Worm (Caenorhabditis elegans) whole organism, L3 larva: ENCODE measurements around the gene pmp-5.

Experiments
- R02D3.7 ChIP-seq: fragments of 150-350 bp; optimal IDR thresholded peaks from 2 replicates; lab custom pipeline; 2014; ENCODE audit warnings: missing biosample characterization, missing genetic modification characterization
- ZK546.5 ChIP-seq: sonication (generic microtip); optimal IDR thresholded peaks from 2 replicates; lab custom pipeline; 2017; ENCODE audit warnings: missing biosample characterization, missing genetic modification characterization
- aly-2 ChIP-seq: fragments of 150-350 bp; optimal IDR thresholded peaks from 2 replicates; lab custom pipeline; 2014; ENCODE audit warnings: missing biosample characterization, missing genetic modification characterization
- ama-1 ChIP-seq: fragments of 150-350 bp; optimal IDR thresholded peaks from 2 replicates; lab custom pipeline; 2018
- ceh-16 ChIP-seq: sonication (generic microtip); optimal IDR thresholded peaks from 2 replicates; lab custom pipeline; 2017; ENCODE audit warnings: missing biosample characterization, missing genetic modification characterization
- ceh-28 ChIP-seq: fragments of 150-350 bp; optimal IDR thresholded peaks from 2 replicates; lab custom pipeline; 2014; ENCODE audit warnings: missing biosample characterization, missing genetic modification reagents, missing genetic modification characterization
- ceh-82 ChIP-seq: fragments of 150-350 bp; optimal IDR thresholded peaks from 2 replicates; lab custom pipeline; 2014; ENCODE audit warnings: missing biosample characterization, missing genetic modification characterization
- ceh-9 ChIP-seq: sonication (generic microtip); optimal IDR thresholded peaks from 2 replicates; lab custom pipeline; 2018; ENCODE audit warnings: missing biosample characterization, missing genetic modification characterization
- daf-12 ChIP-seq: fragments of 150-350 bp; optimal IDR thresholded peaks from 2 replicates; lab custom pipeline; 2014; ENCODE audit warnings: missing biosample characterization, missing genetic modification reagents, missing genetic modification characterization
- egl-27 ChIP-seq: sonication (generic microtip); optimal IDR thresholded peaks from 4 replicates; lab custom pipeline; 2017; ENCODE audit warnings: missing biosample characterization, missing genetic modification reagents, missing genetic modification characterization
- egl-5 ChIP-seq: fragments of 150-350 bp; optimal IDR thresholded peaks from 2 replicates; lab custom pipeline; 2017; ENCODE audit warnings: missing biosample characterization, missing genetic modification reagents, missing genetic modification characterization, inconsistent platforms
- elt-1 ChIP-seq: fragments of 150-350 bp; optimal IDR thresholded peaks from 2 replicates; lab custom pipeline; 2014; ENCODE audit warnings: missing biosample characterization, missing genetic modification characterization
- elt-2 ChIP-seq: sonication (generic microtip); optimal IDR thresholded peaks from 2 replicates; lab custom pipeline; 2016; ENCODE audit warnings: missing genetic modification reagents, mild to moderate bottlenecking, missing genetic modification characterization, missing compliant biosample characterization
- elt-3 ChIP-seq, 3 experiments: fragments of 150-350 bp in 1 of 3; sonication (generic microtip) in 2 of 3; optimal IDR thresholded peaks; 2 replicates in 2 of 3; 4 replicates in 1 of 3; lab custom pipeline; 2014 to 2017; ENCODE audit warnings: missing biosample characterization in 3 of 3, missing genetic modification characterization in 3 of 3
- eor-1 ChIP-seq, 2 experiments: fragments of 150-350 bp; optimal IDR thresholded peaks; 2 replicates each; lab custom pipeline; 2014 to 2018; ENCODE audit warnings: missing biosample characterization in 2 of 2, missing genetic modification characterization in 2 of 2
- fkh-10 ChIP-seq: sonication (generic microtip); optimal IDR thresholded peaks from 2 replicates; lab custom pipeline; 2017; ENCODE audit warnings: missing biosample characterization, missing genetic modification reagents, missing genetic modification characterization
- fkh-2 ChIP-seq: fragments of 150-350 bp; optimal IDR thresholded peaks from 2 replicates; lab custom pipeline; 2014; ENCODE audit warnings: missing biosample characterization, missing genetic modification reagents, missing genetic modification characterization
- fos-1 ChIP-seq: fragments of 150-350 bp; optimal IDR thresholded peaks from 2 replicates; lab custom pipeline; 2014; ENCODE audit warnings: missing biosample characterization, missing genetic modification characterization
- hmg-11 ChIP-seq: sonication (generic microtip); optimal IDR thresholded peaks from 2 replicates; lab custom pipeline; 2016; ENCODE audit warnings: missing genetic modification characterization, missing compliant biosample characterization
- jun-1 ChIP-seq: fragments of 150-350 bp; optimal IDR thresholded peaks from 2 replicates; lab custom pipeline; 2014; ENCODE audit warnings: missing biosample characterization, missing genetic modification reagents, missing genetic modification characterization
- lin-15B ChIP-seq: fragments of 150-350 bp; optimal IDR thresholded peaks from 2 replicates; lab custom pipeline; 2014; ENCODE audit warnings: missing biosample characterization, missing genetic modification characterization
- lin-39 ChIP-seq: fragments of 150-350 bp; optimal IDR thresholded peaks from 2 replicates; lab custom pipeline; 2018; ENCODE audit warnings: missing biosample characterization, missing genetic modification reagents, missing genetic modification characterization
- lsy-12 ChIP-seq: sonication (generic microtip); optimal IDR thresholded peaks from 2 replicates; lab custom pipeline; 2016; ENCODE audit warnings: mild to moderate bottlenecking, missing genetic modification characterization, missing compliant biosample characterization
- mdl-1 ChIP-seq: fragments of 150-350 bp; optimal IDR thresholded peaks from 2 replicates; lab custom pipeline; 2014; ENCODE audit warnings: missing biosample characterization, missing genetic modification characterization
- mml-1 ChIP-seq: fragments of 150-350 bp; sonication (generic microtip); optimal IDR thresholded peaks from 3 replicates; lab custom pipeline; 2014; ENCODE audit warnings: missing biosample characterization, missing genetic modification characterization
- nfya-1 ChIP-seq: sonication (generic microtip); optimal IDR thresholded peaks from 2 replicates; lab custom pipeline; 2017; ENCODE audit warnings: missing genetic modification characterization, mild to moderate bottlenecking, missing compliant biosample characterization, antibody characterized with exemption, moderate library complexity; ENCODE audit not compliant: insufficient read depth
- nhr-11 ChIP-seq: fragments of 150-350 bp; optimal IDR thresholded peaks from 2 replicates; lab custom pipeline; 2014; ENCODE audit warnings: missing biosample characterization, missing genetic modification characterization
- nhr-12 ChIP-seq: fragments of 150-350 bp; optimal IDR thresholded peaks from 2 replicates; lab custom pipeline; 2014; ENCODE audit warnings: missing biosample characterization, missing genetic modification characterization
- nhr-23 ChIP-seq: fragments of 150-350 bp; optimal IDR thresholded peaks from 2 replicates; lab custom pipeline; 2014; ENCODE audit warnings: missing biosample characterization, missing genetic modification reagents, missing genetic modification characterization
- nhr-237 ChIP-seq: fragments of 150-350 bp; optimal IDR thresholded peaks from 2 replicates; lab custom pipeline; 2014; ENCODE audit warnings: missing biosample characterization, missing genetic modification characterization
- nhr-25 ChIP-seq: sonication (generic microtip); optimal IDR thresholded peaks from 2 replicates; lab custom pipeline; 2017; ENCODE audit warnings: missing biosample characterization, missing genetic modification characterization
- nhr-28 ChIP-seq: fragments of 150-350 bp; optimal IDR thresholded peaks from 2 replicates; lab custom pipeline; 2014; ENCODE audit warnings: missing biosample characterization, missing genetic modification characterization
- nhr-43 ChIP-seq: sonication (generic microtip); optimal IDR thresholded peaks from 2 replicates; lab custom pipeline; 2016; ENCODE audit warnings: mild to moderate bottlenecking, missing genetic modification characterization, missing compliant biosample characterization; ENCODE audit not compliant: poor library complexity, severe bottlenecking
- nhr-67 ChIP-seq: fragments of 150-350 bp; optimal IDR thresholded peaks from 2 replicates; lab custom pipeline; 2014; ENCODE audit warnings: missing biosample characterization, missing genetic modification characterization
- nhr-76 ChIP-seq: fragments of 150-350 bp; sonication (generic microtip); optimal IDR thresholded peaks from 5 replicates; lab custom pipeline; 2014; ENCODE audit warnings: missing biosample characterization, missing genetic modification characterization
- nhr-77 ChIP-seq: fragments of 150-350 bp; optimal IDR thresholded peaks from 2 replicates; lab custom pipeline; 2014; ENCODE audit warnings: missing biosample characterization, missing genetic modification characterization
- pha-4 ChIP-seq: fragments of 150-350 bp; optimal IDR thresholded peaks from 2 replicates; lab custom pipeline; 2014; ENCODE audit warnings: missing biosample characterization, missing genetic modification reagents, missing genetic modification characterization
- pqm-1 ChIP-seq: fragments of 150-350 bp; optimal IDR thresholded peaks from 2 replicates; lab custom pipeline; 2017; ENCODE audit warnings: missing biosample characterization, missing genetic modification characterization, inconsistent platforms
- sea-2 ChIP-seq: fragments of 150-350 bp; sonication (generic microtip); optimal IDR thresholded peaks from 4 replicates; lab custom pipeline; 2014; ENCODE audit warnings: missing biosample characterization, missing genetic modification reagents, missing genetic modification characterization
- skn-1 ChIP-seq: fragments of 150-350 bp; optimal IDR thresholded peaks from 2 replicates; lab custom pipeline; 2014; ENCODE audit warnings: missing biosample characterization, missing genetic modification characterization
- snpc-4 ChIP-seq: fragments of 150-350 bp; optimal IDR thresholded peaks from 2 replicates; lab custom pipeline; 2014; ENCODE audit warnings: missing biosample characterization, missing genetic modification characterization
- tbx-2 ChIP-seq: sonication (generic microtip); optimal IDR thresholded peaks from 2 replicates; lab custom pipeline; 2016; ENCODE audit warnings: mild to moderate bottlenecking, missing genetic modification characterization, missing compliant biosample characterization
- unc-39 ChIP-seq: sonication (generic microtip); optimal IDR thresholded peaks from 4 replicates; lab custom pipeline; 2017; ENCODE audit warnings: missing biosample characterization, missing genetic modification characterization
- unc-62 ChIP-seq: fragments of 150-350 bp; sonication (generic microtip); optimal IDR thresholded peaks from 4 replicates; lab custom pipeline; 2014; ENCODE audit warnings: missing biosample characterization, missing genetic modification reagents, missing genetic modification characterization
- zag-1 ChIP-seq: fragments of 150-350 bp; optimal IDR thresholded peaks from 2 replicates; lab custom pipeline; 2014; ENCODE audit warnings: missing biosample characterization, missing genetic modification characterization
- ztf-11 ChIP-seq: fragments of 150-350 bp; optimal IDR thresholded peaks from 2 replicates; lab custom pipeline; 2014; ENCODE audit warnings: missing biosample characterization, missing genetic modification characterization
- ztf-4 ChIP-seq: fragments of 150-350 bp; optimal IDR thresholded peaks from 2 replicates; lab custom pipeline; 2014; ENCODE audit warnings: missing biosample characterization, missing genetic modification characterization

The pmp-5 gene

ce11 chrV:6657532-6658259 lies 7.9 kb downstream of the pmp-5 start:
- peak; percentile 7 for TF ChIP-seq ceh-28 (tag; lab: Kevin White, UChicago)
- TF ChIP-seq nhr-23 (tag; lab: Kevin White, UChicago): no peak
- TF ChIP-seq skn-1 (tag; lab: Kevin White, UChicago): no peak
- no peak for TF ChIP-seq eor-1 (tag; optimal IDR thresholded peaks at IDR 0.05; lab: Kevin White, UChicago)
- TF ChIP-seq zag-1: no peak
- peak; percentile 12 for TF ChIP-seq elt-2 (tag; lab: Kevin White, UChicago)
- TF ChIP-seq pha-4 (tag; lab: Kevin White, UChicago): peak; percentile 59
- no peak for TF ChIP-seq pqm-1 (tag; lab: Kevin White, UChicago)
- TF ChIP-seq ceh-16 (tag; lab: Kevin White, UChicago): no peak
- no peak for TF ChIP-seq nhr-28 (tag; lab: Kevin White, UChicago)

- TF ChIP-seq elt-2 (tag; lab: Kevin White, UChicago): peak; percentile 23
- no peak for TF ChIP-seq ama-1 (lab: Kevin White, UChicago)
- peak; percentile 68 for TF ChIP-seq nfya-1 (tag; lab: Kevin White, UChicago)
- no peak for TF ChIP-seq tbx-2 (tag; lab: Kevin White, UChicago)
- no peak for TF ChIP-seq nhr-237 (tag; lab: Kevin White, UChicago)
- TF ChIP-seq ztf-11 (tag; lab: Kevin White, UChicago): no peak
- TF ChIP-seq jun-1: peak; percentile 42
- no peak for TF ChIP-seq elt-1 (tag; lab: Kevin White, UChicago)
- peak; percentile 12 for TF ChIP-seq ztf-4 (tag; lab: Kevin White, UChicago)
- TF ChIP-seq nhr-23 (tag; lab: Kevin White, UChicago): peak; percentile 97
- no peak for TF ChIP-seq nhr-11 (tag; lab: Kevin White, UChicago)
- TF ChIP-seq unc-39: no peak
- TF ChIP-seq daf-12 (tag; lab: Kevin White, UChicago): no peak
- no peak for TF ChIP-seq nhr-12 (tag; lab: Kevin White, UChicago)
- no peak for TF ChIP-seq fkh-2 (tag; lab: Kevin White, UChicago)
- TF ChIP-seq skn-1 (tag; lab: Kevin White, UChicago): peak; percentile 35
- TF ChIP-seq ceh-28 (tag; lab: Kevin White, UChicago): peak; percentile 95
- peak; percentile 69 for TF ChIP-seq pha-4 (tag; lab: Kevin White, UChicago)
- no peak for TF ChIP-seq fkh-10
- TF ChIP-seq eor-1 (tag; optimal IDR thresholded peaks at IDR 0.05; lab: Kevin White, UChicago): no peak
- no peak for TF ChIP-seq ceh-9 (tag; lab: Kevin White, UChicago)
- no peak for TF ChIP-seq egl-27 (tag; lab: Kevin White, UChicago)
- TF ChIP-seq ceh-82: peak; percentile 86
- no peak for TF ChIP-seq R02D3.7 (tag; lab: Kevin White, UChicago)
- peak; percentile 54 for TF ChIP-seq pqm-1 (tag; lab: Kevin White, UChicago)
- TF ChIP-seq mml-1 (tag; lab: Kevin White, UChicago): no peak
- no peak for TF ChIP-seq fos-1 (tag; lab: Kevin White, UChicago)
- peak; percentile 12 for TF ChIP-seq nhr-77 (tag; lab: Kevin White, UChicago)
- peak; percentile 35 for TF ChIP-seq egl-5 (tag; lab: Kevin White, UChicago)
- peak; percentile 34 for TF ChIP-seq lsy-12
- TF ChIP-seq nhr-28 (tag; lab: Kevin White, UChicago): no peak
- peak; percentile 34 for TF ChIP-seq lin-15B (tag; lab: Kevin White, UChicago)
- TF ChIP-seq elt-3 (tag; optimal IDR thresholded peaks at IDR 0.05; lab: Kevin White, UChicago): no peak
- TF ChIP-seq ceh-16 (tag; lab: Kevin White, UChicago): no peak
- no peak for TF ChIP-seq hmg-11
- no peak for TF ChIP-seq sea-2 (GFP tag; lab: Kevin White, UChicago)
- no peak for TF ChIP-seq unc-62 (GFP tag; lab: Kevin White, UChicago)
- TF ChIP-seq snpc-4: peak; percentile 6
- peak; percentile 13 for TF ChIP-seq nhr-43
- no peak for TF ChIP-seq nhr-67 (tag; lab: Kevin White, UChicago)
- TF ChIP-seq nhr-25 (tag; lab: Kevin White, UChicago): peak; percentile 80
- TF ChIP-seq nhr-76 (tag; lab: Kevin White, UChicago): no peak
- TF ChIP-seq zag-1: no peak
- no peak for TF ChIP-seq mdl-1 (tag; lab: Kevin White, UChicago)
- no peak for TF ChIP-seq aly-2 (tag; lab: Kevin White, UChicago)
- peak; percentile 29 for TF ChIP-seq lin-39 (tag; lab: Kevin White, UChicago)
- TF ChIP-seq ZK546.5 (tag; lab: Kevin White, UChicago): no peak
Observed at ce11 chrV:6656451-6657115, 9.0 kb downstream of the pmp-5 start, which contains the start of gene snb-1. Gene snb-1, minus strand, starts transcription at chrV:6656501.
